Worm (Caenorhabditis elegans) whole organism, L4 larva: ENCODE data around the gene frm-8.

Experiments
- F26F4.8 ChIP-seq: fragments of 200-800 bp; sonication (Bioruptor generic); conservative IDR thresholded peaks from 2 replicates; pipeline ENCODE4 v1.3.6; 2022; ENCODE audit warnings: missing genetic modification characterization, missing compliant biosample characterization
- F37D6.2 ChIP-seq: sonication (generic microtip); optimal IDR thresholded peaks from 2 replicates; lab custom pipeline; 2016; ENCODE audit warnings: mild to moderate bottlenecking, missing genetic modification characterization, missing compliant biosample characterization
- T20F7.1 ChIP-seq: fragments of 200-800 bp; sonication (Bioruptor generic); optimal IDR thresholded peaks from 2 replicates; lab custom pipeline; 2018; ENCODE audit warnings: mild to moderate bottlenecking, missing genetic modification characterization, missing compliant biosample characterization
- T26A8.4 ChIP-seq: fragments of 200-800 bp; sonication (Bioruptor generic); IDR thresholded peaks from 2 replicates; pipeline ENCODE4 v1.3.6; 2022; ENCODE audit warnings: missing genetic modification characterization, missing compliant biosample characterization
- Y48G9A.11 ChIP-seq: fragments of 200-800 bp; sonication (Bioruptor generic); IDR thresholded peaks from 2 replicates; pipeline ENCODE4 v1.3.6; 2022; ENCODE audit warnings: missing genetic modification reagents, missing genetic modification characterization, missing compliant biosample characterization
- Y75B8A.6 ChIP-seq: fragments of 200-800 bp; sonication (Bioruptor generic); IDR thresholded peaks from 2 replicates; pipeline ENCODE4 v1.3.6; 2022; ENCODE audit warnings: missing genetic modification reagents, missing genetic modification characterization, missing compliant biosample characterization
- daf-16 ChIP-seq, 3 experiments: sonication (generic microtip); optimal IDR thresholded peaks; 2 replicates each; lab custom pipeline; 2016 to 2017; ENCODE audit warnings: missing genetic modification characterization in 3 of 3, missing genetic modification reagents in 3 of 3, mild to moderate bottlenecking in 2 of 3, missing compliant biosample characterization in 2 of 3, missing biosample characterization in 1 of 3, moderate library complexity in 1 of 3
- dmd-6 ChIP-seq: fragments of 200-800 bp; sonication (Bioruptor generic); IDR thresholded peaks from 2 replicates; pipeline ENCODE4 v1.3.6; 2022; ENCODE audit warnings: missing genetic modification reagents, missing genetic modification characterization, missing compliant biosample characterization
- duxl-1 ChIP-seq: sonication (generic microtip); optimal IDR thresholded peaks from 2 replicates; lab custom pipeline; 2016; ENCODE audit warnings: mild to moderate bottlenecking, missing genetic modification characterization, moderate library complexity, missing compliant biosample characterization; ENCODE audit not compliant: poor library complexity
- dve-1 ChIP-seq: sonication (generic microtip); optimal IDR thresholded peaks from 2 replicates; lab custom pipeline; 2017; ENCODE audit warnings: antibody characterized with exemption, mild to moderate bottlenecking, missing genetic modification characterization, missing compliant biosample characterization; ENCODE audit not compliant: insufficient read depth
- hlh-11 ChIP-seq: fragments of 200-800 bp; sonication (Bioruptor generic); optimal IDR thresholded peaks from 2 replicates; lab custom pipeline; 2018; ENCODE audit warnings: mild to moderate bottlenecking, missing genetic modification characterization, missing compliant biosample characterization
- hmg-1.1 ChIP-seq: fragments of 200-800 bp; sonication (Bioruptor generic); IDR thresholded peaks from 2 replicates; pipeline ENCODE4 v1.3.6; 2022; ENCODE audit warnings: missing genetic modification reagents, missing genetic modification characterization, missing compliant biosample characterization
- jun-1 ChIP-seq: fragments of 150-350 bp; optimal IDR thresholded peaks from 2 replicates; lab custom pipeline; 2014; ENCODE audit warnings: missing biosample characterization, missing genetic modification reagents, missing genetic modification characterization
- lin-1 ChIP-seq: fragments of 200-800 bp; sonication (Bioruptor generic); IDR thresholded peaks from 2 replicates; pipeline ENCODE4 v1.3.6; 2022; ENCODE audit warnings: missing genetic modification reagents, missing genetic modification characterization, missing compliant biosample characterization
- lin-13 ChIP-seq: fragments of 150-350 bp; optimal IDR thresholded peaks from 2 replicates; lab custom pipeline; 2014; ENCODE audit warnings: missing biosample characterization, missing genetic modification reagents, missing genetic modification characterization
- lin-29 ChIP-seq: fragments of 200-800 bp; sonication (Bioruptor generic); IDR thresholded peaks from 2 replicates; pipeline ENCODE4 v1.3.6; 2022; ENCODE audit warnings: missing genetic modification reagents, missing genetic modification characterization, missing compliant biosample characterization
- lin-39 ChIP-seq: fragments of 150-350 bp; optimal IDR thresholded peaks from 2 replicates; lab custom pipeline; 2014; ENCODE audit warnings: missing biosample characterization, missing genetic modification reagents, missing genetic modification characterization
- lir-3 ChIP-seq: sonication (generic microtip); optimal IDR thresholded peaks from 2 replicates; lab custom pipeline; 2016; ENCODE audit warnings: mild to moderate bottlenecking, missing genetic modification characterization, missing compliant biosample characterization
- mxl-3 ChIP-seq: fragments of 200-800 bp; sonication (Bioruptor generic); optimal IDR thresholded peaks from 2 replicates; lab custom pipeline; 2018; ENCODE audit warnings: mild to moderate bottlenecking, missing genetic modification characterization, missing compliant biosample characterization
- nhr-102 ChIP-seq: sonication (generic microtip); optimal IDR thresholded peaks from 2 replicates; lab custom pipeline; 2016; ENCODE audit warnings: mild to moderate bottlenecking, missing genetic modification characterization, moderate library complexity, missing compliant biosample characterization
- nhr-28 ChIP-seq: fragments of 150-350 bp; optimal IDR thresholded peaks from 2 replicates; lab custom pipeline; 2014; ENCODE audit warnings: missing biosample characterization, missing genetic modification characterization
- nhr-41 ChIP-seq: fragments of 200-800 bp; sonication (Bioruptor generic); IDR thresholded peaks from 2 replicates; pipeline ENCODE4 v1.3.6; 2022; ENCODE audit warnings: missing genetic modification reagents, missing genetic modification characterization, missing compliant biosample characterization
- nhr-6 ChIP-seq: fragments of 150-350 bp; optimal IDR thresholded peaks from 2 replicates; lab custom pipeline; 2014; ENCODE audit warnings: missing biosample characterization, missing genetic modification characterization
- nhr-76 ChIP-seq: fragments of 150-350 bp; optimal IDR thresholded peaks from 2 replicates; lab custom pipeline; 2014; ENCODE audit warnings: missing biosample characterization, missing genetic modification characterization
- nhr-77 ChIP-seq: fragments of 150-350 bp; optimal IDR thresholded peaks from 2 replicates; lab custom pipeline; 2014; ENCODE audit warnings: missing biosample characterization, missing genetic modification characterization
- pha-4 ChIP-seq, 2 experiments: fragments of 150-350 bp in 1 of 2; fragments of 200-800 bp in 1 of 2; sonication (Bioruptor generic) in 1 of 2; IDR thresholded peaks in 1 of 2; optimal IDR thresholded peaks in 1 of 2; 2 replicates each; pipeline versions ENCODE4 v1.3.6 to Lab custom; 2014 to 2022; ENCODE audit warnings: missing genetic modification characterization in 2 of 2, missing genetic modification reagents in 2 of 2, missing biosample characterization in 1 of 2, missing compliant biosample characterization in 1 of 2
- php-3 ChIP-seq: fragments of 200-800 bp; sonication (Bioruptor generic); IDR thresholded peaks from 2 replicates; pipeline ENCODE4 v1.3.6; 2022; ENCODE audit warnings: missing genetic modification reagents, missing genetic modification characterization, missing compliant biosample characterization
- pqm-1 ChIP-seq: sonication (generic microtip); optimal IDR thresholded peaks from 2 replicates; lab custom pipeline; 2017; ENCODE audit warnings: missing biosample characterization, missing genetic modification characterization
- sdz-12 ChIP-seq: fragments of 200-800 bp; sonication (Bioruptor generic); optimal IDR thresholded peaks from 2 replicates; lab custom pipeline; 2018; ENCODE audit warnings: mild to moderate bottlenecking, missing genetic modification characterization, missing compliant biosample characterization
- snpc-4 ChIP-seq: fragments of 150-350 bp; optimal IDR thresholded peaks from 2 replicates; lab custom pipeline; 2014; ENCODE audit warnings: missing biosample characterization, missing genetic modification characterization
- spr-3 ChIP-seq: fragments of 200-800 bp; sonication (Bioruptor generic); optimal IDR thresholded peaks from 2 replicates; lab custom pipeline; 2018; ENCODE audit warnings: mild to moderate bottlenecking, missing genetic modification characterization, missing compliant biosample characterization
- unc-62 ChIP-seq, 3 experiments: fragments of 150-350 bp in 1 of 3; sonication (generic microtip); optimal IDR thresholded peaks in 2 of 3; peaks in 1 of 3; 1 replicate in 1 of 3; 2 replicates in 2 of 3; lab custom pipeline; 2014 to 2017; ENCODE audit warnings: missing biosample characterization in 3 of 3, missing genetic modification characterization in 3 of 3, missing genetic modification reagents in 3 of 3, missing genotype in 1 of 3
- vab-7 ChIP-seq: fragments of 200-800 bp; sonication (Bioruptor generic); IDR thresholded peaks from 2 replicates; pipeline ENCODE4 v1.3.6; 2022; ENCODE audit warnings: missing genetic modification reagents, missing genetic modification characterization, missing compliant biosample characterization
- zfp-3 ChIP-seq: fragments of 200-800 bp; sonication (Bioruptor generic); conservative IDR thresholded peaks from 2 replicates; pipeline ENCODE4 v1.3.6; 2022; ENCODE audit warnings: missing genetic modification reagents, missing genetic modification characterization, missing compliant biosample characterization
- ztf-7 ChIP-seq: fragments of 150-350 bp; optimal IDR thresholded peaks from 2 replicates; lab custom pipeline; 2014; ENCODE audit warnings: missing biosample characterization, missing genetic modification characterization

Gene frm-8

DNA sequence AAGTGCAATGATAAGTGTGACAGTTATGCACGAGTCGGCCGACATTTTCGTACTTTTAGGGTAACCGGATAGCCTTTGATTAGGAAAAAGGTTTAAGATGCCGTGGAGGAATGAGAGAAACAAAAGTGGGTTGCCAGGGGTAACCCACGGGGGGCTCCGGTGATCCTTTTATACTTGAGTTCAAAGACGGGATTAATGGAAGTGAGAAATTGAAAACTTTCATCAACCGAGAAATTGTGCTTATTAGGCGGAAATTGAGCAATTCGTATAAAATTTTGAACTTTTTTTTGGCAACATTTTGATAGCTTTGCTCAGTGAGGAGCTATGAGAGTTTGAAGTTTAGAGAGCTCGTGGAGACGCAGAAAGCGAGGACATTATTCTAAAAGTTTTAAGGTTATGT, 36.6 kb upstream of the frm-8 start, which contains the start of gene Y53G8AM.4:
Gene Y53G8AM.4, minus strand, starts transcription at position 101 of the 400 bp plus-strand sequence.
- TF ChIP-seq T20F7.1 (GFP tag; lab: Kevin White, UChicago) (no peak), unc-62 (GFP tag; optimal IDR thresholded peaks at IDR 0.05 in 1 of 2; lab: Kevin White, UChicago) (peak in 1 of 2 experiments; percentile 75), unc-62 (tag; optimal IDR thresholded peaks at IDR 0.05; lab: Kevin White, UChicago) (no peak), F37D6.2 (tag; lab: Kevin White, UChicago) (no peak)

DNA sequence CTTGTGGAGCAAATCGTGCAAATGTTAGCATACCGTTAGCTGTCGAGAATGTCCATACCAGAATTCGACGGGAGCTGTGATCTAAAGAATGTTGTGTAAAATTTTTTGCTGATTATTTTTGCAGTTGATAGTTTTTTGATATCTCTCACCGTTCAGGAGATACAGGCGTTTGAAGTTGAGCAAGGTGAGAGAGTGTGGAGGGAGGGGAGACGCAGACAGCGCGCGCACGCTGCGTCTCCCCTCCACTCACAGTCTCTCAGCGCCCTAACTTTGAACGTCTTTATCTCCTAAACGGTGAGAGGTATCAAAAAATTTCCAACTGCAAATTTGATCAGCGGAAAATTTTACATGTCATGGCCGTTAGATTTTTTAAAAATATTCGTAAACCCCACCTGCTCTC, 36.1 kb upstream of the frm-8 start:
- no peak for TF ChIP-seq vab-7 (GFP tag; lab: Robert Waterston, UW)
- TF ChIP-seq lir-3 (tag; lab: Kevin White, UChicago), result no peak
- TF ChIP-seq sdz-12 (GFP tag; lab: Kevin White, UChicago), result no peak
- no peak for TF ChIP-seq nhr-77 (tag; lab: Kevin White, UChicago)
- no peak for TF ChIP-seq lin-39

DNA sequence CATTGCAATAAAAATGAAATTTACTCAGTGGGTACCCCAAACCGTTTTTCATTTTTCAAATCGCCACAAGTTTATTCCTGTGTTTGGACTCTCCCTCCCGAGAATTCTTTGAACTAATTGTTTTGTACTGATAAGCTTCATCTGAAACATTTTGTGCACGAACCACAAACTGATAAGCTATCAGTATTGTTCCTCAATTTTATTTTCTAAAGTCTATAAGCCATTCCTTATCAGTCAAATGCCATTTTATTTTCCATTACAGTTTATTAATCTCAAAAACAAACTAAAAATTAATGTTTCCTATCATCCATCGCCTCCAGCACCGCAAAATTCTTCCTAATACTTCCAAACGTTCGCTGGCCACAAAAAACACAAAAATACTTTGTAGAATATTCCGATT, 34.8 kb upstream of the frm-8 start:
- TF ChIP-seq lin-13 (GFP tag; lab: Kevin White, UChicago), result no peak
- TF ChIP-seq nhr-6, result no peak
- TF ChIP-seq mxl-3 (GFP tag; lab: Kevin White, UChicago), result peak; percentile 7
- TF ChIP-seq lin-1 (GFP tag; lab: Robert Waterston, UW), result peak; percentile 76
- no peak for TF ChIP-seq daf-16 (GFP tag; optimal IDR thresholded peaks at IDR 0.05; lab: Kevin White, UChicago)
- peak; percentile 92 for TF ChIP-seq daf-16 (tag; optimal IDR thresholded peaks at IDR 0.05; lab: Kevin White, UChicago)
- TF ChIP-seq dmd-6 (GFP tag; lab: Robert Waterston, UW), result peak; percentile 87
- peak; percentile 99 for TF ChIP-seq pqm-1 (tag; lab: Kevin White, UChicago)
- no peak for TF ChIP-seq snpc-4 (tag; lab: Kevin White, UChicago)
- TF ChIP-seq F37D6.2 (tag; lab: Kevin White, UChicago), result no peak
- TF ChIP-seq Y48G9A.11, result no peak
- TF ChIP-seq Y75B8A.6 (GFP tag; lab: Robert Waterston, UW), result no peak
- TF ChIP-seq duxl-1 (tag; lab: Kevin White, UChicago), result no peak
- TF ChIP-seq F26F4.8, result no peak
- TF ChIP-seq hlh-11 (tag; lab: Kevin White, UChicago), result peak; percentile 77
- TF ChIP-seq nhr-77 (tag; lab: Kevin White, UChicago), result peak; percentile 84
- no peak for TF ChIP-seq nhr-102 (tag; lab: Kevin White, UChicago)
- TF ChIP-seq nhr-41 (GFP tag; lab: Robert Waterston, UW), result no peak
- TF ChIP-seq zfp-3 (GFP tag; lab: Robert Waterston, UW), result no peak
- peak; percentile 82 for TF ChIP-seq dve-1 (tag; lab: Kevin White, UChicago)
- TF ChIP-seq nhr-28 (tag; lab: Kevin White, UChicago), result peak; percentile 98
- peak; percentile 69 for TF ChIP-seq php-3 (GFP tag; lab: Robert Waterston, UW)
- TF ChIP-seq, all 104 proteins: peak for 10

DNA sequence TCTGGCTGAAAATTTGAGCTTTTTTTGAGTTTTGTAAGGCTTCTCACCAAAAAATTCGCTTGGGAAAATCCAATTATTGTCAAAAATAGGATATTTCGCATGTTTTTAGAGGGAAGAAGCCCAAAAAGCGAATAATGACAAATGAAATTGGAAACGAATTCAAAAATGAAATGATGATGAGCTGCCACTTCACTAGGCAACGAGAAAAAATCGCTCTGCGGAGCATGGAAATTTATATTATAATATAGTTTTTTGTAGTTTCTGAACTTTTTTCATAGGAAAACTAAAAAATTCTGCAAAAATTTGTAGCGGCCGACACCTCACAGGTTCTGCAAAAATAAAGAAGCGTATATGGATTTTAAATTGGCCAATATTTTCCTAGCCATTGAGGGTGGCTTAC, 34.1 kb upstream of the frm-8 start, which contains the start of gene Y53G8AL.3:
Gene Y53G8AL.3, minus strand, starts transcription at position 101 of the 400 bp plus-strand sequence.
- TF ChIP-seq lin-29, result no peak
- TF ChIP-seq jun-1, result no peak
- TF ChIP-seq T26A8.4 (GFP tag; lab: Robert Waterston, UW), result no peak
- no peak for TF ChIP-seq lin-13 (GFP tag; lab: Kevin White, UChicago)
- no peak for TF ChIP-seq spr-3 (GFP tag; lab: Kevin White, UChicago)
- no peak for TF ChIP-seq nhr-76 (tag; lab: Kevin White, UChicago)
- TF ChIP-seq hmg-1.1 (GFP tag; lab: Robert Waterston, UW), result no peak
- TF ChIP-seq pha-4 (GFP tag; IDR thresholded peaks at IDR 0.05; lab: Robert Waterston, UW), result no peak
- TF ChIP-seq pha-4 (tag; optimal IDR thresholded peaks at IDR 0.05; lab: Kevin White, UChicago), result no peak
- TF ChIP-seq ztf-7 (tag; lab: Kevin White, UChicago), result no peak
